Fruit fly (Drosophila melanogaster) Kc167 (cell line): ENCODE data around the gene Cyp12c1.

Experiments used
- Myc ChIP-seq: fragments of >200 bp; optimal IDR thresholded peaks from 2 replicates; lab custom pipeline; 2017; ENCODE audit warnings: missing external identifiers
- Sin3A ChIP-seq: fragments of >200 bp; optimal IDR thresholded peaks from 2 replicates; lab custom pipeline; 2018; ENCODE audit warnings: missing external identifiers
- h ChIP-seq: fragments of >200 bp; optimal IDR thresholded peaks from 3 replicates; lab custom pipeline; 2018; ENCODE audit warnings: missing external identifiers
- insv ChIP-seq: fragments of >200 bp; optimal IDR thresholded peaks from 3 replicates; lab custom pipeline; 2018; ENCODE audit warnings: missing external identifiers
- psq ChIP-seq: fragments of >200 bp; optimal IDR thresholded peaks from 2 replicates; lab custom pipeline; 2017; ENCODE audit warnings: missing external identifiers
- ttk ChIP-seq: sonication (Bioruptor generic); optimal IDR thresholded peaks from 2 replicates; lab custom pipeline; 2017; ENCODE audit warnings: missing external identifiers

- TF ChIP-seq Myc (lab: Kevin White, UChicago) (no peak), ttk (lab: Kevin White, UChicago) (no peak), insv (lab: Kevin White, UChicago) (no peak), psq (no peak), h (lab: Kevin White, UChicago) (no peak), Sin3A (lab: Kevin White, UChicago) (no peak)
These were observed at the start of gene Cyp12c1 for dm6 chr3L:18686220-18686801.
